Worm (Caenorhabditis elegans) whole organism, L4 larva: ENCODE results near the gene srx-58.

Experiments
- nhr-11 ChIP-seq: fragments of 150-350 bp; optimal IDR thresholded peaks from 2 replicates; lab custom pipeline; 2014; ENCODE audit warnings: missing biosample characterization, missing genetic modification characterization
- nhr-77 ChIP-seq: fragments of 150-350 bp; optimal IDR thresholded peaks from 2 replicates; lab custom pipeline; 2014; ENCODE audit warnings: missing biosample characterization, missing genetic modification characterization
- pha-4 ChIP-seq, 2 experiments: fragments of 150-350 bp in 1 of 2; fragments of 200-800 bp in 1 of 2; sonication (Bioruptor generic) in 1 of 2; IDR thresholded peaks in 1 of 2; optimal IDR thresholded peaks in 1 of 2; 2 replicates each; pipeline versions ENCODE4 v1.3.6 to Lab custom; 2014 to 2022; ENCODE audit warnings: missing genetic modification characterization in 2 of 2, missing genetic modification reagents in 2 of 2, missing biosample characterization in 1 of 2, missing compliant biosample characterization in 1 of 2
- set-16 ChIP-seq: fragments of 200-800 bp; sonication (Bioruptor generic); IDR thresholded peaks from 2 replicates; pipeline ENCODE4 v1.3.6; 2022; ENCODE audit warnings: missing genetic modification reagents, missing genetic modification characterization, missing compliant biosample characterization
- unc-62 ChIP-seq, 3 experiments: fragments of 150-350 bp in 1 of 3; sonication (generic microtip); optimal IDR thresholded peaks in 2 of 3; peaks in 1 of 3; 1 replicate in 1 of 3; 2 replicates in 2 of 3; lab custom pipeline; 2014 to 2017; ENCODE audit warnings: missing biosample characterization in 3 of 3, missing genetic modification characterization in 3 of 3, missing genetic modification reagents in 3 of 3, missing genotype in 1 of 3

DNA sequence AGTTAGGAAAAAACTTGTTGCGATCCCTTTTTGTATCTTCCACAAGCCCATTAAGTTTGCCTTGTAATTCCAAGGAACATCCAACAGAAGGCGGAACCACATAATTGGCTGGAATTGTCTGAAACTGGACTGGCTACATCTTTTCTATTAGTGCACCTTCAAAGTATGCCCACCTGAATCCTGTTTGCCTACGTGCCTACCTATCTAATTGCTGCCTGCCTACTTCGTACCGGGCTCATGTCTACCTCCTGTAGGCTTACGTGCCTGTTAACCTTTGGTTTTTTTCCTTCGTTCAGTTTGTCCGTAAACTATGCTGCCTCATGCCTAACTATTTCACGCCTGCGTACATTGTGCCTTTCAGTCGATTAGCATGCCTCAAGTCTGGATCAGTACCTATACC is 15.1 kb upstream of the srx-58 start, which contains the start of gene wrt-7:
- no peak for TF ChIP-seq set-16 (GFP tag; lab: Robert Waterston, UW)
- TF ChIP-seq nhr-77, result no peak
- TF ChIP-seq pha-4 (GFP tag; IDR thresholded peaks at IDR 0.05; lab: Robert Waterston, UW), result no peak
- TF ChIP-seq pha-4 (tag; optimal IDR thresholded peaks at IDR 0.05; lab: Kevin White, UChicago), result no peak
- TF ChIP-seq nhr-11, result no peak
- TF ChIP-seq unc-62 (GFP tag; optimal IDR thresholded peaks at IDR 0.05 in 1 of 2; lab: Kevin White, UChicago), result peak in 1 of 2 experiments; percentile 33
- no peak for TF ChIP-seq unc-62 (tag; optimal IDR thresholded peaks at IDR 0.05; lab: Kevin White, UChicago)
